Worm (Caenorhabditis elegans) whole organism, young adult: Measurements from ENCODE around the gene efk-1.

ENCODE experiments used
- B0261.1 ChIP-seq: sonication (generic microtip); optimal IDR thresholded peaks from 2 replicates; lab custom pipeline; 2016; ENCODE audit warnings: mild to moderate bottlenecking, missing genetic modification characterization, moderate library complexity, missing compliant biosample characterization
- B0336.3 ChIP-seq: fragments of 200-800 bp; sonication (Bioruptor generic); IDR thresholded peaks from 2 replicates; pipeline ENCODE4 v1.3.6; 2022; ENCODE audit warnings: missing genetic modification characterization, missing compliant biosample characterization
- C06A6.2 ChIP-seq: fragments of 200-800 bp; sonication (Bioruptor generic); conservative IDR thresholded peaks from 2 replicates; pipeline ENCODE4 v1.3.6; 2022; ENCODE audit warnings: missing genetic modification characterization, missing compliant biosample characterization
- D2030.7 ChIP-seq: fragments of 200-800 bp; sonication (Bioruptor generic); IDR thresholded peaks from 2 replicates; pipeline ENCODE4 v1.3.6; 2022; ENCODE audit warnings: missing genetic modification reagents, missing genetic modification characterization, missing compliant biosample characterization
- F23B12.7 ChIP-seq: sonication (generic microtip); optimal IDR thresholded peaks from 2 replicates; lab custom pipeline; 2017; ENCODE audit warnings: missing genetic modification characterization, mild to moderate bottlenecking, missing compliant biosample characterization, antibody characterized with exemption, moderate library complexity; ENCODE audit not compliant: insufficient read depth
- F33H1.4 ChIP-seq: fragments of 200-800 bp; sonication (Bioruptor generic); IDR thresholded peaks from 2 replicates; pipeline ENCODE4 v1.3.6; 2022; ENCODE audit warnings: missing genetic modification reagents, missing genetic modification characterization, missing compliant biosample characterization
- F39B2.1 ChIP-seq: fragments of 200-800 bp; sonication (Bioruptor generic); IDR thresholded peaks from 2 replicates; pipeline ENCODE4 v1.3.6; 2022; ENCODE audit warnings: missing genetic modification reagents, missing genetic modification characterization, missing compliant biosample characterization
- F55B11.4 ChIP-seq: sonication (generic microtip); optimal IDR thresholded peaks from 2 replicates; lab custom pipeline; 2016; ENCODE audit warnings: missing compliant biosample characterization, missing genetic modification characterization, borderline replicate concordance; ENCODE audit not compliant: insufficient read depth
- F57A8.1 ChIP-seq: fragments of 200-800 bp; sonication (Bioruptor generic); optimal IDR thresholded peaks from 2 replicates; lab custom pipeline; 2018; ENCODE audit warnings: mild to moderate bottlenecking, missing genetic modification characterization, moderate library complexity, missing compliant biosample characterization
- F57C9.4 ChIP-seq: sonication (generic microtip); optimal IDR thresholded peaks from 2 replicates; lab custom pipeline; 2017; ENCODE audit warnings: mild to moderate bottlenecking, missing genetic modification characterization, missing compliant biosample characterization
- Y53F4B.3 ChIP-seq: fragments of 200-800 bp; sonication (Bioruptor generic); IDR thresholded peaks from 2 replicates; pipeline ENCODE4 v1.3.6; 2022; ENCODE audit warnings: missing genetic modification reagents, missing genetic modification characterization, missing compliant biosample characterization
- Y95B8A.8 ChIP-seq: fragments of 200-800 bp; sonication (Bioruptor generic); IDR thresholded peaks from 2 replicates; pipeline ENCODE4 v1.3.6; 2022; ENCODE audit warnings: missing genetic modification reagents, missing genetic modification characterization, missing compliant biosample characterization
- atf-7 ChIP-seq: sonication (generic microtip); optimal IDR thresholded peaks from 2 replicates; lab custom pipeline; 2017; ENCODE audit warnings: mild to moderate bottlenecking, missing genetic modification characterization, missing compliant biosample characterization
- athp-1 ChIP-seq: sonication (generic microtip); optimal IDR thresholded peaks from 2 replicates; lab custom pipeline; 2017; ENCODE audit warnings: mild to moderate bottlenecking, missing genetic modification characterization, missing compliant biosample characterization
- attf-5 ChIP-seq: fragments of 200-800 bp; sonication (Bioruptor generic); optimal IDR thresholded peaks from 2 replicates; lab custom pipeline; 2018; ENCODE audit warnings: mild to moderate bottlenecking, missing genetic modification characterization, missing compliant biosample characterization
- attf-6 ChIP-seq: fragments of 200-800 bp; sonication (Bioruptor generic); IDR thresholded peaks from 2 replicates; pipeline ENCODE4 v1.3.6; 2022; ENCODE audit warnings: missing genetic modification reagents, missing genetic modification characterization, missing compliant biosample characterization
- ccch-3 ChIP-seq: fragments of 200-800 bp; sonication (Bioruptor generic); optimal IDR thresholded peaks from 2 replicates; lab custom pipeline; 2018; ENCODE audit warnings: mild to moderate bottlenecking, missing genetic modification characterization, missing compliant biosample characterization
- cebp-2 ChIP-seq: fragments of 200-800 bp; sonication (Bioruptor generic); IDR thresholded peaks from 2 replicates; pipeline ENCODE4 v1.3.6; 2022; ENCODE audit warnings: missing genetic modification characterization, missing compliant biosample characterization
- ceh-100 ChIP-seq: fragments of 200-800 bp; sonication (Bioruptor generic); IDR thresholded peaks from 2 replicates; pipeline ENCODE4 v1.3.6; 2022; ENCODE audit warnings: missing genetic modification reagents, missing genetic modification characterization, missing compliant biosample characterization
- ceh-58 ChIP-seq: fragments of 200-800 bp; sonication (Bioruptor generic); IDR thresholded peaks from 2 replicates; pipeline ENCODE4 v1.3.6; 2022; ENCODE audit warnings: missing genetic modification characterization, missing compliant biosample characterization
- efl-1 ChIP-seq: fragments of 150-350 bp; optimal IDR thresholded peaks from 2 replicates; lab custom pipeline; 2014; ENCODE audit warnings: missing biosample characterization, missing genetic modification reagents, missing genetic modification characterization
- egl-44 ChIP-seq: fragments of 200-800 bp; sonication (Bioruptor generic); IDR thresholded peaks from 2 replicates; pipeline ENCODE4 v1.3.6; 2022; ENCODE audit warnings: missing genetic modification reagents, missing genetic modification characterization, missing compliant biosample characterization
- hlh-26 ChIP-seq: fragments of 200-800 bp; sonication (Bioruptor generic); conservative IDR thresholded peaks from 2 replicates; pipeline ENCODE4 v1.3.6; 2022; ENCODE audit warnings: missing genetic modification reagents, missing genetic modification characterization, missing compliant biosample characterization
- hrde-1 ChIP-seq: sonication (generic microtip); optimal IDR thresholded peaks from 2 replicates; lab custom pipeline; 2016; ENCODE audit warnings: missing genetic modification characterization, mild to moderate bottlenecking, missing compliant biosample characterization, moderate library complexity, missing genotype, missing genetic modification reagents, borderline replicate concordance
- lag-1 ChIP-seq: fragments of 200-800 bp; sonication (Bioruptor generic); IDR thresholded peaks from 2 replicates; pipeline ENCODE4 v1.3.6; 2022; ENCODE audit warnings: missing genetic modification reagents, missing genetic modification characterization, missing compliant biosample characterization
- lin-26 ChIP-seq: fragments of 200-800 bp; sonication (Bioruptor generic); IDR thresholded peaks from 2 replicates; pipeline ENCODE4 v1.3.6; 2022; ENCODE audit warnings: missing genetic modification reagents, missing genetic modification characterization, missing compliant biosample characterization
- lin-35 ChIP-seq, 3 experiments: fragments of 150-350 bp in 2 of 3; sonication (generic microtip) in 1 of 3; optimal IDR thresholded peaks; 2 replicates each; lab custom pipeline; 2014 to 2018; ENCODE audit warnings: missing biosample characterization in 3 of 3, missing genetic modification characterization in 3 of 3, missing genetic modification reagents in 3 of 3
- lin-40 ChIP-seq: sonication (generic microtip); optimal IDR thresholded peaks from 2 replicates; lab custom pipeline; 2016; ENCODE audit warnings: missing genetic modification characterization, mild to moderate bottlenecking, missing compliant biosample characterization, missing genotype, missing genetic modification reagents
- madf-8 ChIP-seq: fragments of 200-800 bp; sonication (Bioruptor generic); conservative IDR thresholded peaks from 2 replicates; pipeline ENCODE4 v1.3.6; 2022; ENCODE audit warnings: missing genetic modification reagents, missing genetic modification characterization, missing compliant biosample characterization
- mcd-1 ChIP-seq: fragments of 200-800 bp; sonication (Bioruptor generic); IDR thresholded peaks from 2 replicates; pipeline ENCODE4 v1.3.6; 2022; ENCODE audit warnings: missing genetic modification reagents, missing genetic modification characterization, missing compliant biosample characterization
- nfya-1 ChIP-seq: sonication (generic microtip); optimal IDR thresholded peaks from 2 replicates; lab custom pipeline; 2017; ENCODE audit warnings: antibody characterized with exemption, missing compliant biosample characterization, missing genetic modification characterization, borderline replicate concordance; ENCODE audit not compliant: insufficient read depth
- nfya-2 ChIP-seq: fragments of 200-800 bp; sonication (Bioruptor generic); IDR thresholded peaks from 2 replicates; pipeline ENCODE4 v1.3.6; 2022; ENCODE audit warnings: missing genetic modification reagents, missing genetic modification characterization, missing compliant biosample characterization
- nhr-120 ChIP-seq: fragments of 200-800 bp; sonication (Bioruptor generic); IDR thresholded peaks from 2 replicates; pipeline ENCODE4 v1.3.6; 2022; ENCODE audit warnings: missing genetic modification characterization, missing compliant biosample characterization
- nhr-179 ChIP-seq: sonication (generic microtip); optimal IDR thresholded peaks from 2 replicates; lab custom pipeline; 2016; ENCODE audit warnings: mild to moderate bottlenecking, missing genetic modification characterization, missing compliant biosample characterization
- nhr-27 ChIP-seq: fragments of 200-800 bp; sonication (Bioruptor generic); optimal IDR thresholded peaks from 2 replicates; lab custom pipeline; 2018; ENCODE audit warnings: mild to moderate bottlenecking, missing genetic modification characterization, moderate library complexity, missing compliant biosample characterization
- pbrm-1 ChIP-seq: fragments of 200-800 bp; sonication (Bioruptor generic); IDR thresholded peaks from 2 replicates; pipeline ENCODE4 v1.3.6; 2022; ENCODE audit warnings: missing genetic modification reagents, missing genetic modification characterization, missing compliant biosample characterization
- rcor-1 ChIP-seq: fragments of 200-800 bp; sonication (Bioruptor generic); IDR thresholded peaks from 2 replicates; pipeline ENCODE4 v1.3.6; 2022; ENCODE audit warnings: missing genetic modification reagents, missing genetic modification characterization, missing compliant biosample characterization
- rec-8 ChIP-seq, 2 experiments: sonication (generic microtip); optimal IDR thresholded peaks; 2 replicates each; lab custom pipeline; 2016; ENCODE audit warnings: mild to moderate bottlenecking in 2 of 2, missing genetic modification characterization in 2 of 2, missing genetic modification reagents in 2 of 2, missing genotype in 2 of 2, missing biosample characterization in 1 of 2, missing compliant biosample characterization in 1 of 2, moderate library complexity in 1 of 2
- rpc-1 ChIP-seq, 2 experiments: fragments of 150-350 bp in 1 of 2; sonication (generic microtip) in 1 of 2; optimal IDR thresholded peaks; 2 replicates each; lab custom pipeline; 2014 to 2018; ENCODE audit warnings: missing biosample characterization in 1 of 2, missing genetic modification characterization in 1 of 2, missing genetic modification reagents in 1 of 2, missing genotype in 1 of 2
- sdz-38 ChIP-seq: sonication (generic microtip); optimal IDR thresholded peaks from 2 replicates; lab custom pipeline; 2016; ENCODE audit warnings: missing genotype, missing genetic modification characterization, missing compliant biosample characterization
- snpc-4 ChIP-seq, 5 experiments: fragments of 150-350 bp in 1 of 5; sonication (generic microtip) in 4 of 5; optimal IDR thresholded peaks; 2 replicates each; lab custom pipeline; 2014 to 2018; ENCODE audit warnings: missing genetic modification characterization in 5 of 5, missing biosample characterization in 3 of 5, antibody characterized with exemption in 2 of 5, mild to moderate bottlenecking in 2 of 5, missing compliant biosample characterization in 2 of 5, missing genotype in 2 of 5, moderate library complexity in 2 of 5, missing genetic modification reagents in 1 of 5
- unc-62 ChIP-seq: fragments of 150-350 bp; optimal IDR thresholded peaks from 2 replicates; lab custom pipeline; 2014; ENCODE audit warnings: missing biosample characterization, missing genetic modification reagents, missing genetic modification characterization
- zim-3 ChIP-seq: sonication (generic microtip); optimal IDR thresholded peaks from 2 replicates; lab custom pipeline; 2017; ENCODE audit warnings: mild to moderate bottlenecking, missing genetic modification characterization, moderate library complexity, missing compliant biosample characterization
- ztf-18 ChIP-seq: sonication (generic microtip); optimal IDR thresholded peaks from 2 replicates; lab custom pipeline; 2016; ENCODE audit warnings: missing genotype, mild to moderate bottlenecking, missing genetic modification characterization, missing compliant biosample characterization
- ztf-28 ChIP-seq: fragments of 200-800 bp; sonication (Bioruptor generic); IDR thresholded peaks from 2 replicates; pipeline ENCODE4 v1.3.6; 2022; ENCODE audit warnings: missing genetic modification reagents, missing genetic modification characterization, missing compliant biosample characterization

The efk-1 gene

ce11 chrIII:6158642-6159475, 9.5 kb downstream of the efk-1 start, which contains the start of gene nfm-1 (continued):
- peak; percentile 56 for TF ChIP-seq attf-5 (GFP tag; lab: Kevin White, UChicago)
- TF ChIP-seq Y53F4B.3 (GFP tag; lab: Robert Waterston, UW), result no peak
- peak; percentile 76 for TF ChIP-seq rcor-1
- TF ChIP-seq ztf-18 (tag; lab: Kevin White, UChicago), result peak; percentile 72
- no peak for TF ChIP-seq F55B11.4 (tag; lab: Kevin White, UChicago)
- TF ChIP-seq mcd-1 (GFP tag; lab: Robert Waterston, UW), result peak; percentile 62
- peak; percentile 31 for TF ChIP-seq efl-1
- TF ChIP-seq D2030.7, result peak; percentile 87
- peak; percentile 78 for TF ChIP-seq egl-44 (GFP tag; lab: Robert Waterston, UW)
- 0 out of 2 replicates have a peak, but pooled peaks have one; percentile 66 for TF ChIP-seq cebp-2 (GFP tag; lab: Robert Waterston, UW)
- TF ChIP-seq pbrm-1, result peak; percentile 81
- peak; percentile 84 for TF ChIP-seq rpc-1 (optimal IDR thresholded peaks at IDR 0.05; lab: Kevin White, UChicago)
- peak; percentile 91 for TF ChIP-seq rpc-1 (tag; optimal IDR thresholded peaks at IDR 0.05; lab: Kevin White, UChicago)
- no peak for TF ChIP-seq F39B2.1
- 0 out of 2 replicates have a peak, but pooled peaks have one; percentile 5 for TF ChIP-seq Y95B8A.8 (GFP tag; lab: Robert Waterston, UW)
- no peak for TF ChIP-seq nhr-27 (tag; lab: Kevin White, UChicago)
- no peak for TF ChIP-seq nfya-1
- no peak for TF ChIP-seq attf-6
- TF ChIP-seq zim-3 (tag; lab: Kevin White, UChicago), result peak; percentile 39
- TF ChIP-seq lag-1 (GFP tag; lab: Robert Waterston, UW), result no peak
- TF ChIP-seq ccch-3 (GFP tag; lab: Kevin White, UChicago), result no peak
- TF ChIP-seq C06A6.2, result peak; percentile 66; the same call in 1 of the 2 replicates
- peak; percentile 79 for TF ChIP-seq B0336.3 (GFP tag; lab: Robert Waterston, UW)
- TF ChIP-seq ztf-28, result 0 out of 2 replicates have a peak, but pooled peaks have one; percentile 49
- peak; percentile 58 for TF ChIP-seq lin-40 (tag; lab: Kevin White, UChicago)
- no peak for TF ChIP-seq hlh-26 (GFP tag; lab: Robert Waterston, UW)
- TF ChIP-seq rec-8 (tag; optimal IDR thresholded peaks at IDR 0.05; lab: Kevin White, UChicago), result peak; percentile 45 to 54
- no peak for TF ChIP-seq sdz-38
- no peak for TF ChIP-seq nhr-120 (GFP tag; lab: Robert Waterston, UW)
- TF ChIP-seq nhr-179 (tag; lab: Kevin White, UChicago), result no peak
- no peak for TF ChIP-seq unc-62 (GFP tag; lab: Kevin White, UChicago)
- TF ChIP-seq lin-35 (GFP tag; optimal IDR thresholded peaks at IDR 0.05; lab: Kevin White, UChicago), result peak in 1 of 3 experiments; percentile 60
- peak; percentile 50 for TF ChIP-seq F23B12.7 (tag; lab: Kevin White, UChicago)
- TF ChIP-seq F33H1.4 (GFP tag; lab: Robert Waterston, UW), result peak; percentile 44
- TF ChIP-seq lin-26 (GFP tag; lab: Robert Waterston, UW), result peak; percentile 88
- peak; percentile 99 for TF ChIP-seq B0261.1 (tag; lab: Kevin White, UChicago)
- peak; percentile 54; the same call in 1 of the 2 replicates for TF ChIP-seq ceh-100 (GFP tag; lab: Robert Waterston, UW)
- TF ChIP-seq hrde-1, result peak; percentile 41
- TF ChIP-seq ceh-58, result no peak
- peak; percentile 41; the same call in 1 of the 2 replicates for TF ChIP-seq madf-8
- peak; percentile 70 for TF ChIP-seq atf-7 (tag; lab: Kevin White, UChicago)
- TF ChIP-seq nfya-2, result no peak
- TF ChIP-seq F57C9.4 (tag; lab: Kevin White, UChicago), result no peak
- peak; percentile 71 for TF ChIP-seq athp-1 (tag; lab: Kevin White, UChicago)
- TF ChIP-seq F57A8.1 (GFP tag; lab: Kevin White, UChicago), result no peak
- TF ChIP-seq snpc-4 (GFP tag; optimal IDR thresholded peaks at IDR 0.05; lab: Kevin White, UChicago), result peak; percentile 30
- TF ChIP-seq snpc-4 (tag; optimal IDR thresholded peaks at IDR 0.05; lab: Kevin White, UChicago), result peak in 3 of 4 experiments; percentile 21 to 65 (median 44)
